Worm (Caenorhabditis elegans): ENCODE data around the gene Y66H1A.5.

The Y66H1A.5 gene

ce11 chrIV:378367-378766, 50.6 kb downstream of the Y66H1A.5 start:
- TF ChIP-seq pha-4 (tag; optimal IDR thresholded peaks at IDR 0.05) (peak; percentile 9), fkh-10 (GFP tag; optimal IDR thresholded peaks at IDR 0.05) (no peak), pqm-1 (tag; optimal IDR thresholded peaks at IDR 0.05) (peak; percentile 18), egl-5 (tag; optimal IDR thresholded peaks at IDR 0.05) (peak; percentile 17), nhr-237 (tag; optimal IDR thresholded peaks at IDR 0.05) (no peak), skn-1 (tag; optimal IDR thresholded peaks at IDR 0.05) (no peak), elt-2 (tag; optimal IDR thresholded peaks at IDR 0.05) (peak; percentile 43), R02D3.7 (tag; optimal IDR thresholded peaks at IDR 0.05) (no peak), fkh-2 (tag; optimal IDR thresholded peaks at IDR 0.05) (no peak), lsy-12 (tag; optimal IDR thresholded peaks at IDR 0.05) (no peak)

All from whole organism, L3 larva.